Worm (Caenorhabditis elegans) whole organism, L1 larva: Measurements from ENCODE around the gene F59A7.12.

Experiments
- blmp-1 ChIP-seq: fragments of 150-350 bp; optimal IDR thresholded peaks from 2 replicates; lab custom pipeline; 2014; ENCODE audit warnings: missing biosample characterization, missing genetic modification characterization
- ces-1 ChIP-seq: fragments of 150-350 bp; optimal IDR thresholded peaks from 2 replicates; lab custom pipeline; 2014; ENCODE audit warnings: missing biosample characterization, missing genetic modification reagents, missing genetic modification characterization
- egl-13 ChIP-seq: sonication (generic microtip); optimal IDR thresholded peaks from 2 replicates; lab custom pipeline; 2016; ENCODE audit warnings: missing genotype, missing genetic modification reagents, missing genetic modification characterization, missing compliant biosample characterization
- fkh-10 ChIP-seq: sonication (generic microtip); optimal IDR thresholded peaks from 2 replicates; lab custom pipeline; 2017; ENCODE audit warnings: missing biosample characterization, missing genetic modification reagents, missing genetic modification characterization
- lin-13 ChIP-seq: fragments of 150-350 bp; optimal IDR thresholded peaks from 2 replicates; lab custom pipeline; 2014; ENCODE audit warnings: missing biosample characterization, missing genetic modification reagents, missing genetic modification characterization
- lin-15B ChIP-seq: fragments of 150-350 bp; sonication (generic microtip); optimal IDR thresholded peaks from 3 replicates; lab custom pipeline; 2014; ENCODE audit warnings: missing biosample characterization, missing genetic modification characterization
- lsy-2 ChIP-seq, 2 experiments: fragments of 150-350 bp; optimal IDR thresholded peaks; 2 replicates each; lab custom pipeline; 2014; ENCODE audit warnings: missing biosample characterization in 2 of 2, missing genetic modification characterization in 2 of 2
- nhr-85 ChIP-seq: sonication (generic microtip); peaks from one replicate; lab custom pipeline; 2016; ENCODE audit warnings: missing genetic modification characterization, inconsistent platforms, missing compliant biosample characterization
- pqm-1 ChIP-seq: sonication (generic microtip); optimal IDR thresholded peaks from 3 replicates; lab custom pipeline; 2017; ENCODE audit warnings: missing biosample characterization, missing genetic modification characterization
- rnt-1 ChIP-seq: sonication (generic microtip); optimal IDR thresholded peaks from 2 replicates; lab custom pipeline; 2016; ENCODE audit warnings: mild to moderate bottlenecking, missing genetic modification characterization, moderate library complexity, missing compliant biosample characterization
- skn-1 ChIP-seq: fragments of 150-350 bp; optimal IDR thresholded peaks from 2 replicates; lab custom pipeline; 2014; ENCODE audit warnings: missing biosample characterization, missing genetic modification characterization
- unc-130 ChIP-seq: fragments of 150-350 bp; optimal IDR thresholded peaks from 2 replicates; lab custom pipeline; 2017; ENCODE audit warnings: missing biosample characterization, missing genetic modification characterization, inconsistent platforms
- unc-62 ChIP-seq: fragments of 150-350 bp; optimal IDR thresholded peaks from 2 replicates; lab custom pipeline; 2014; ENCODE audit warnings: missing biosample characterization, missing genetic modification reagents, missing genetic modification characterization
- ztf-4 ChIP-seq: fragments of 150-350 bp; optimal IDR thresholded peaks from 2 replicates; lab custom pipeline; 2014; ENCODE audit warnings: missing biosample characterization, missing genetic modification characterization

ce11 chrV:2067985-2068499 lies 38.1 kb downstream of the F59A7.12 start, which contains the start of gene lbp-9:
- TF ChIP-seq lin-13 (peak; percentile 28), unc-130 (tag; lab: Kevin White, UChicago) (no peak), unc-62 (GFP tag; lab: Kevin White, UChicago) (no peak), nhr-85 (tag; lab: Kevin White, UChicago) (peak; percentile 91), ces-1 (GFP tag; lab: Kevin White, UChicago) (no peak), lsy-2 (tag; optimal IDR thresholded peaks at IDR 0.05; lab: Kevin White, UChicago) (peak; percentile 15 to 34), blmp-1 (tag; lab: Kevin White, UChicago) (peak; percentile 36), rnt-1 (tag; lab: Kevin White, UChicago) (peak; percentile 10), egl-13 (tag; lab: Kevin White, UChicago) (no peak), pqm-1 (tag; lab: Kevin White, UChicago) (no peak), ztf-4 (tag; lab: Kevin White, UChicago) (peak; percentile 21), fkh-10 (GFP tag; lab: Kevin White, UChicago) (no peak), lin-15B (tag; lab: Kevin White, UChicago) (no peak), skn-1 (peak; percentile 74)
